Worm (Caenorhabditis elegans): Measurements from ENCODE around the gene T05A7.1.

T05A7.1 gene

ce11 chrII:4673670-4674069 lies 4.3 kb upstream of the T05A7.1 start:
- TF ChIP-seq K11D2.4 (GFP tag; IDR thresholded peaks at IDR 0.05): no peak
- no peak for TF ChIP-seq let-607 (tag; optimal IDR thresholded peaks at IDR 0.05)
- TF ChIP-seq lsy-27 (tag; optimal IDR thresholded peaks at IDR 0.05; ENCODE audit: borderline replicate concordance, insufficient read depth): no peak
- TF ChIP-seq Y56A3A.18 (GFP tag; IDR thresholded peaks at IDR 0.05): no peak
- TF ChIP-seq lin-35 (GFP tag; optimal IDR thresholded peaks at IDR 0.05): no peak
- no peak for TF ChIP-seq rcor-1 (GFP tag; IDR thresholded peaks at IDR 0.05)
- no peak for TF ChIP-seq pbrm-1 (GFP tag; IDR thresholded peaks at IDR 0.05)
- no peak for TF ChIP-seq Y79H2A.3 (GFP tag; conservative IDR thresholded peaks at IDR 0.05)
- no peak for TF ChIP-seq attf-6 (GFP tag; IDR thresholded peaks at IDR 0.05)
- no peak for TF ChIP-seq unc-130 (GFP tag; optimal IDR thresholded peaks at IDR 0.05)
- TF ChIP-seq aptf-2 (GFP tag; conservative IDR thresholded peaks at IDR 0.05): no peak
- TF ChIP-seq F57C9.4 (tag; optimal IDR thresholded peaks at IDR 0.05): no peak
- no peak for TF ChIP-seq Y67H2A.10 (GFP tag; conservative IDR thresholded peaks at IDR 0.05)
- no peak for TF ChIP-seq xnd-1 (tag; optimal IDR thresholded peaks at IDR 0.05)
- no peak for TF ChIP-seq ceh-91 (GFP tag; IDR thresholded peaks at IDR 0.05)
- no peak for TF ChIP-seq ztf-6 (GFP tag; IDR thresholded peaks at IDR 0.05)
- no peak for TF ChIP-seq ekl-4 (GFP tag; IDR thresholded peaks at IDR 0.05)
- TF ChIP-seq D2030.7 (GFP tag; IDR thresholded peaks at IDR 0.05): no peak

- TF ChIP-seq attf-5 (GFP tag; optimal IDR thresholded peaks at IDR 0.05) (no peak), bed-2 (GFP tag; IDR thresholded peaks at IDR 0.05) (no peak), xnd-1 (tag; optimal IDR thresholded peaks at IDR 0.05) (no peak), ZK185.1 (tag; optimal IDR thresholded peaks at IDR 0.05; ENCODE audit: poor library complexity, severe bottlenecking) (no peak), ztf-26 (tag; optimal IDR thresholded peaks at IDR 0.05) (no peak), egrh-3 (GFP tag; IDR thresholded peaks at IDR 0.05) (no peak), nhr-80 (tag; optimal IDR thresholded peaks at IDR 0.05) (peak; percentile 74), F52B5.7 (tag; optimal IDR thresholded peaks at IDR 0.05) (no peak), lin-54 (GFP tag; optimal IDR thresholded peaks at IDR 0.05) (no peak)
Observed at ce11 chrII:4674188-4674587, 3.8 kb upstream of the T05A7.1 start.

ce11 chrII:4675481-4675880 lies 2.5 kb upstream of the T05A7.1 start, which contains the start of gene T05A7.3:
Gene T05A7.3, plus strand, starts transcription at chrII:4675781.
- TF ChIP-seq F52B5.7 (tag; optimal IDR thresholded peaks at IDR 0.05) (no peak), sptf-2 (GFP tag; optimal IDR thresholded peaks at IDR 0.05) (no peak), pha-4 (tag; optimal IDR thresholded peaks at IDR 0.05) (no peak), ama-1 (optimal IDR thresholded peaks at IDR 0.05) (no peak), ama-1 (GFP tag; optimal IDR thresholded peaks at IDR 0.05) (no peak), somi-1 (GFP tag; optimal IDR thresholded peaks at IDR 0.05) (no peak), unc-130 (GFP tag; optimal IDR thresholded peaks at IDR 0.05) (no peak), ekl-4 (GFP tag; IDR thresholded peaks at IDR 0.05) (no peak), nhr-27 (tag; optimal IDR thresholded peaks at IDR 0.05) (no peak), tlf-1 (GFP tag; optimal IDR thresholded peaks at IDR 0.05) (no peak), Y95B8A.8 (GFP tag; IDR thresholded peaks at IDR 0.05) (no peak), lag-1 (GFP tag; IDR thresholded peaks at IDR 0.05) (no peak), mxl-1 (tag; optimal IDR thresholded peaks at IDR 0.05) (no peak), D2030.7 (GFP tag; IDR thresholded peaks at IDR 0.05) (no peak), Y56A3A.18 (GFP tag; IDR thresholded peaks at IDR 0.05) (no peak), die-1 (tag; optimal IDR thresholded peaks at IDR 0.05) (no peak), K12H6.12 (tag; optimal IDR thresholded peaks at IDR 0.05) (no peak), ccch-3 (GFP tag; optimal IDR thresholded peaks at IDR 0.05) (no peak)

Measured in whole organism, young adult.